4 fruit fly cellular contexts compared by ENCODE assay signal in the genomic region with DNA sequence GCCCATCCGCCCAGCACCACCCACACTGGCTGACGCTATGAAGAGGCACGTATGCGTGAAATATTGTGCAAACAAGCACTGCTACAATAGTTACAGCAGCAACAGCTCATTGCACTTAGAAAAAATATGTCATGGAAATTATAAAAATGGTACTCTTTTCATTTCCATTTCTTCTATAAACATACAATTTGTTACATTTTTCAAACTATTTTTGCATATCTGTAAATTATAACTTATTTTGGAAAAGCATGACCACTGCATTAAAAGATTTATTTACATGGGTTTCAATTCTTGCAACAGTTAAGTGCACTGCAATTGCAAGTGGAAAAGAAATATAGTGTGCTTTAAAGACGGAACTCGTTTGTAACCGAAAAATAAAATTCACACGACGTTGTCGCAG.
TF ChIP-seq lines count a peak whose summit lies in the region.

No protein-coding gene starts in this region.

- no peak for TF ChIP-seq CTCF in whole organism, embryonic (GFP tag; optimal IDR thresholded peaks at IDR 0.05; lab: Kevin White, UChicago)

TF ChIP-seq in whole organism, adult, 20 proteins besides CTCF, POLR2A, EP300 and RAD21:
- TF ChIP-seq toe (GFP tag; optimal IDR thresholded peaks at IDR 0.05; lab: Kevin White, UChicago) (no peak), kay (GFP tag; lab: Kevin White, UChicago; ENCODE audit: borderline replicate concordance) (peak; percentile 5)

TF ChIP-seq in whole organism, embryonic, 481 proteins besides CTCF, POLR2A, EP300 and RAD21:
- TF ChIP-seq Drgx (GFP tag; IDR thresholded peaks at IDR 0.05; lab: Robert Waterston, UW) (peak; percentile 64), Sox102F (GFP tag; optimal IDR thresholded peaks at IDR 0.05; lab: Kevin White, UChicago) (peak; percentile 20), Hr51 (GFP tag; optimal IDR thresholded peaks at IDR 0.05; lab: Kevin White, UChicago) (peak in 1 of 2 experiments; percentile 42), Med (GFP tag; lab: Kevin White, UChicago) (peak; percentile 34), CG6854 (GFP tag; optimal IDR thresholded peaks at IDR 0.05; lab: Kevin White, UChicago) (no peak), CG8944 (GFP tag; optimal IDR thresholded peaks at IDR 0.05; lab: Kevin White, UChicago) (no peak), Tbp (GFP tag; optimal IDR thresholded peaks at IDR 0.05; lab: Kevin White, UChicago) (no peak), CG11504 (tag; optimal IDR thresholded peaks at IDR 0.05; lab: Kevin White, UChicago) (no peak), Ravus (GFP tag; IDR thresholded peaks at IDR 0.05; lab: Robert Waterston, UW) (no peak), dmrt99B (tag; optimal IDR thresholded peaks at IDR 0.05; lab: Kevin White, UChicago) (peak; percentile 17), CG4360 (GFP tag; IDR thresholded peaks at IDR 0.05; lab: Robert Waterston, UW) (no peak), otp (GFP tag; IDR thresholded peaks at IDR 0.05; lab: Robert Waterston, UW) (0 out of 3 replicates have a peak, but pooled peaks have one; percentile 13), Ptx1 (GFP tag; IDR thresholded peaks at IDR 0.05; lab: Robert Waterston, UW) (0 out of 2 replicates have a peak, but pooled peaks have one; percentile 13), ftz-f1 (GFP tag; optimal IDR thresholded peaks at IDR 0.05; lab: Kevin White, UChicago) (no peak), CG9727 (GFP tag; optimal IDR thresholded peaks at IDR 0.05; lab: Kevin White, UChicago) (no peak), CG1832 (GFP tag; optimal IDR thresholded peaks at IDR 0.05; lab: Kevin White, UChicago) (no peak), sens (GFP tag; lab: Kevin White, UChicago) (peak; percentile 68), CG18619 (GFP tag; optimal IDR thresholded peaks at IDR 0.05; lab: Kevin White, UChicago) (no peak), CoRest (tag; optimal IDR thresholded peaks at IDR 0.05; lab: Kevin White, UChicago) (no peak), rib (GFP tag; IDR thresholded peaks at IDR 0.05; lab: Robert Waterston, UW) (no peak)

TF ChIP-seq in whole organism, prepupa, 60 proteins besides CTCF, POLR2A, EP300 and RAD21:
- TF ChIP-seq CG10669 (GFP tag; optimal IDR thresholded peaks at IDR 0.05; lab: Kevin White, UChicago): no peak
- TF ChIP-seq CG6276 (GFP tag; optimal IDR thresholded peaks at IDR 0.05; lab: Kevin White, UChicago): peak; percentile 43
- no peak for TF ChIP-seq Eip93F (GFP tag; optimal IDR thresholded peaks at IDR 0.05; lab: Kevin White, UChicago)
- peak; percentile 35; the same call in 1 of the 2 replicates for TF ChIP-seq CG11294 (GFP tag; IDR thresholded peaks at IDR 0.05; lab: Robert Waterston, UW)
- peak; percentile 67; the same call in 1 of the 3 replicates for TF ChIP-seq CG8119 (GFP tag; IDR thresholded peaks at IDR 0.05; lab: Robert Waterston, UW)
- TF ChIP-seq CG10631 (GFP tag; optimal IDR thresholded peaks at IDR 0.05; lab: Kevin White, UChicago): no peak
- TF ChIP-seq esn (GFP tag; optimal IDR thresholded peaks at IDR 0.05; lab: Kevin White, UChicago): no peak
- TF ChIP-seq topi (GFP tag; optimal IDR thresholded peaks at IDR 0.05; lab: Kevin White, UChicago): no peak
- TF ChIP-seq dsx (GFP tag; optimal IDR thresholded peaks at IDR 0.05; lab: Kevin White, UChicago; ENCODE audit: poor library complexity, severe bottlenecking): no peak
- TF ChIP-seq OdsH (GFP tag; optimal IDR thresholded peaks at IDR 0.05; lab: Kevin White, UChicago): peak; percentile 26
- TF ChIP-seq net (GFP tag; optimal IDR thresholded peaks at IDR 0.05; lab: Kevin White, UChicago): peak; percentile 45
- no peak for TF ChIP-seq vri (GFP tag; optimal IDR thresholded peaks at IDR 0.05; lab: Kevin White, UChicago)
- peak; percentile 13 for TF ChIP-seq CG4318 (GFP tag; optimal IDR thresholded peaks at IDR 0.05; lab: Kevin White, UChicago)
- TF ChIP-seq eg (GFP tag; IDR thresholded peaks at IDR 0.05; lab: Robert Waterston, UW): peak; percentile 77
- TF ChIP-seq fd85E (GFP tag; optimal IDR thresholded peaks at IDR 0.05; lab: Kevin White, UChicago): no peak
- TF ChIP-seq Lpt (GFP tag; optimal IDR thresholded peaks at IDR 0.05; lab: Kevin White, UChicago): peak; percentile 45
- TF ChIP-seq achi (GFP tag; optimal IDR thresholded peaks at IDR 0.05; lab: Kevin White, UChicago): peak; percentile 27
- TF ChIP-seq Gug (GFP tag; IDR thresholded peaks at IDR 0.05; lab: Robert Waterston, UW): 0 out of 2 replicates have a peak, but pooled peaks have one; percentile 23
- TF ChIP-seq CG32006 (GFP tag; optimal IDR thresholded peaks at IDR 0.05; lab: Kevin White, UChicago): peak; percentile 67
- TF ChIP-seq CG9139 (GFP tag; optimal IDR thresholded peaks at IDR 0.05; lab: Kevin White, UChicago): no peak
- peak; percentile 80 for TF ChIP-seq CG15336 (GFP tag; IDR thresholded peaks at IDR 0.05; lab: Robert Waterston, UW)
- peak in 1 of 2 experiments; percentile 21 for TF ChIP-seq salr (GFP tag; optimal IDR thresholded peaks at IDR 0.05; lab: Kevin White, UChicago)
- TF ChIP-seq acj6 (GFP tag; optimal IDR thresholded peaks at IDR 0.05; lab: Kevin White, UChicago): peak; percentile 17
- TF ChIP-seq CG6163 (GFP tag; IDR thresholded peaks at IDR 0.05; lab: Robert Waterston, UW): peak; percentile 18; the same call in 1 of the 3 replicates
- peak; percentile 14 for TF ChIP-seq CG7368 (GFP tag; optimal IDR thresholded peaks at IDR 0.05; lab: Kevin White, UChicago)
- TF ChIP-seq Eip78C (GFP tag; lab: Kevin White, UChicago): peak; percentile 76
- peak; percentile 77 for TF ChIP-seq Hr4 (GFP tag; optimal IDR thresholded peaks at IDR 0.05; lab: Kevin White, UChicago)
- no peak for TF ChIP-seq CG11902 (GFP tag; optimal IDR thresholded peaks at IDR 0.05; lab: Kevin White, UChicago)
- TF ChIP-seq CG3919 (GFP tag; optimal IDR thresholded peaks at IDR 0.05; lab: Kevin White, UChicago): peak; percentile 22
- TF ChIP-seq CG11762 (GFP tag; optimal IDR thresholded peaks at IDR 0.05; lab: Kevin White, UChicago; ENCODE audit: insufficient read depth): no peak
- no peak for TF ChIP-seq Sox102F (GFP tag; optimal IDR thresholded peaks at IDR 0.05; lab: Kevin White, UChicago)
- TF ChIP-seq pdm3 (GFP tag; optimal IDR thresholded peaks at IDR 0.05; lab: Kevin White, UChicago): peak; percentile 9

TF ChIP-seq in whole organism, pupa, 21 proteins besides CTCF, POLR2A, EP300 and RAD21:
- no peak for TF ChIP-seq CG13204 (GFP tag; optimal IDR thresholded peaks at IDR 0.05; lab: Kevin White, UChicago)
- TF ChIP-seq CG14655 (GFP tag; optimal IDR thresholded peaks at IDR 0.05; lab: Kevin White, UChicago): peak; percentile 47
- TF ChIP-seq CG34367 (tag; optimal IDR thresholded peaks at IDR 0.05; lab: Kevin White, UChicago): no peak
- no peak; the same call in 1 of the 2 replicates for TF ChIP-seq CG12605 (GFP tag; IDR thresholded peaks at IDR 0.05; lab: Robert Waterston, UW)
- TF ChIP-seq Pif1B (GFP tag; optimal IDR thresholded peaks at IDR 0.05; lab: Kevin White, UChicago): no peak
- no peak for TF ChIP-seq CG9948 (tag; optimal IDR thresholded peaks at IDR 0.05; lab: Kevin White, UChicago)
- TF ChIP-seq gl (tag; optimal IDR thresholded peaks at IDR 0.05; lab: Kevin White, UChicago): no peak
- peak; percentile 44 for TF ChIP-seq CG8301 (tag; optimal IDR thresholded peaks at IDR 0.05; lab: Kevin White, UChicago)
- TF ChIP-seq rn (GFP tag; IDR thresholded peaks at IDR 0.05; lab: Robert Waterston, UW): no peak
- peak; percentile 21; the same call in 1 of the 2 replicates for TF ChIP-seq Ets98B (GFP tag; IDR thresholded peaks at IDR 0.05; lab: Robert Waterston, UW)
- TF ChIP-seq CG32121 (GFP tag; IDR thresholded peaks at IDR 0.05; lab: Robert Waterston, UW): peak; percentile 74
- TF ChIP-seq D1 (tag; optimal IDR thresholded peaks at IDR 0.05; lab: Kevin White, UChicago): no peak
- no peak for TF ChIP-seq fd96Ca (GFP tag; IDR thresholded peaks at IDR 0.05; lab: Robert Waterston, UW)
- TF ChIP-seq CG10348 (GFP tag; IDR thresholded peaks at IDR 0.05; lab: Robert Waterston, UW): no peak
- TF ChIP-seq CG8159 (tag; optimal IDR thresholded peaks at IDR 0.05; lab: Kevin White, UChicago): no peak
- peak; percentile 47 for TF ChIP-seq Pif1A (GFP tag; optimal IDR thresholded peaks at IDR 0.05; lab: Kevin White, UChicago)
- no peak for TF ChIP-seq EcR (GFP tag; optimal IDR thresholded peaks at IDR 0.05; lab: Kevin White, UChicago)
- no peak for TF ChIP-seq CG15710 (tag; optimal IDR thresholded peaks at IDR 0.05; lab: Kevin White, UChicago)
- TF ChIP-seq CG17806 (tag; optimal IDR thresholded peaks at IDR 0.05; lab: Kevin White, UChicago): no peak
- 0 out of 3 replicates have a peak, but pooled peaks have one; percentile 17 for TF ChIP-seq CG4496 (GFP tag; IDR thresholded peaks at IDR 0.05; lab: Robert Waterston, UW)
- no peak for TF ChIP-seq Snoo (tag; optimal IDR thresholded peaks at IDR 0.05; lab: Kevin White, UChicago)
